Worm (Caenorhabditis elegans) whole organism, midembryonic: ENCODE data around the gene stim-1.
A peak's percentile ranks its signal among the peaks of the same experiment; 100 is the strongest.

Experiments used
- T22C8.4 ChIP-seq: fragments of 200-800 bp; sonication (Bioruptor generic); IDR thresholded peaks from 2 replicates; pipeline ENCODE4 v1.3.6; 2022; ENCODE audit warnings: missing genetic modification characterization, missing compliant biosample characterization
- cog-1 ChIP-seq: sonication (generic microtip); optimal IDR thresholded peaks from 2 replicates; lab custom pipeline; 2016; ENCODE audit warnings: missing genetic modification characterization, missing compliant biosample characterization
- flt-1 ChIP-seq: fragments of 200-800 bp; sonication (Bioruptor generic); IDR thresholded peaks from 2 replicates; pipeline ENCODE4 v1.3.6; 2022; ENCODE audit warnings: missing genetic modification characterization, missing compliant biosample characterization
- klf-2 ChIP-seq: fragments of 200-800 bp; sonication (Bioruptor generic); conservative IDR thresholded peaks from 2 replicates; pipeline ENCODE4 v1.3.6; 2022; ENCODE audit warnings: missing genetic modification reagents, missing genetic modification characterization, missing compliant biosample characterization
- med-1 ChIP-seq: sonication (generic microtip); optimal IDR thresholded peaks from 2 replicates; lab custom pipeline; 2017; ENCODE audit warnings: missing genetic modification characterization, mild to moderate bottlenecking, missing compliant biosample characterization, antibody characterized with exemption, missing genetic modification reagents; ENCODE audit not compliant: insufficient read depth
- ref-1 ChIP-seq: fragments of 200-800 bp; sonication (Bioruptor generic); conservative IDR thresholded peaks from 2 replicates; pipeline ENCODE4 v1.3.6; 2022; ENCODE audit warnings: missing genetic modification reagents, missing genetic modification characterization, missing compliant biosample characterization
- tab-1 ChIP-seq: fragments of 200-800 bp; sonication (Bioruptor generic); IDR thresholded peaks from 2 replicates; pipeline ENCODE4 v1.3.6; 2022; ENCODE audit warnings: missing genetic modification characterization, missing compliant biosample characterization
- ztf-23 ChIP-seq: fragments of 200-800 bp; sonication (Bioruptor generic); IDR thresholded peaks from 2 replicates; pipeline ENCODE4 v1.3.6; 2022; ENCODE audit warnings: missing genetic modification reagents, missing genetic modification characterization, missing compliant biosample characterization
- ztf-29 ChIP-seq: fragments of 200-800 bp; sonication (Bioruptor generic); IDR thresholded peaks from 2 replicates; pipeline ENCODE4 v1.3.6; 2022; ENCODE audit warnings: missing genetic modification reagents, missing genetic modification characterization, missing compliant biosample characterization

Gene stim-1

ce11 chrIII:429038-429437 lies 10.5 kb upstream of the stim-1 start, which contains the start of gene cec-8:
Gene cec-8, plus strand, starts transcription at chrIII:429338.
- TF ChIP-seq flt-1 (GFP tag; lab: Robert Waterston, UW) (no peak), ztf-29 (GFP tag; lab: Robert Waterston, UW) (no peak), med-1 (GFP tag; lab: Kevin White, UChicago) (no peak), klf-2 (GFP tag; lab: Robert Waterston, UW) (no peak), ztf-23 (GFP tag; lab: Robert Waterston, UW) (no peak), T22C8.4 (GFP tag; lab: Robert Waterston, UW) (no peak), tab-1 (GFP tag; lab: Robert Waterston, UW) (no peak), ref-1 (GFP tag; lab: Robert Waterston, UW) (no peak), cog-1 (tag; lab: Kevin White, UChicago) (no peak)

ce11 chrIII:423875-424274 lies 5.3 kb upstream of the stim-1 start:
- TF ChIP-seq ztf-23 (GFP tag; lab: Robert Waterston, UW) (no peak), flt-1 (GFP tag; lab: Robert Waterston, UW) (no peak), med-1 (GFP tag; lab: Kevin White, UChicago) (no peak), T22C8.4 (GFP tag; lab: Robert Waterston, UW) (no peak), klf-2 (GFP tag; lab: Robert Waterston, UW) (no peak), ref-1 (GFP tag; lab: Robert Waterston, UW) (no peak), tab-1 (GFP tag; lab: Robert Waterston, UW) (no peak), cog-1 (tag; lab: Kevin White, UChicago) (no peak), ztf-29 (GFP tag; lab: Robert Waterston, UW) (no peak)

ce11 chrIII:422553-422952 lies 4.0 kb upstream of the stim-1 start:
- TF ChIP-seq ztf-29 (GFP tag; lab: Robert Waterston, UW) = no peak
- no peak for TF ChIP-seq cog-1 (tag; lab: Kevin White, UChicago)

ce11 chrIII:415331-415775 lies 3.2 kb downstream of the stim-1 start:
- TF ChIP-seq ref-1 (GFP tag; lab: Robert Waterston, UW) (peak; percentile 77), ztf-23 (GFP tag; lab: Robert Waterston, UW) (peak; percentile 90), ztf-29 (GFP tag; lab: Robert Waterston, UW) (peak; percentile 55; the same call in 1 of the 2 replicates), klf-2 (GFP tag; lab: Robert Waterston, UW) (peak; percentile 93), flt-1 (GFP tag; lab: Robert Waterston, UW) (peak; percentile 9; the same call in 1 of the 2 replicates), T22C8.4 (GFP tag; lab: Robert Waterston, UW) (peak; percentile 54), tab-1 (GFP tag; lab: Robert Waterston, UW) (peak; percentile 73; the same call in 1 of the 2 replicates)

ce11 chrIII:402168-402813 lies 16.3 kb downstream of the stim-1 start, which contains the start of the genes Y55B1BL.1 and Y55B1BL.2:
Gene Y55B1BL.1, plus strand, starts transcription at chrIII:402384.
Gene Y55B1BL.2, plus strand, starts transcription at chrIII:402763.
- TF ChIP-seq med-1 (GFP tag; lab: Kevin White, UChicago) (no peak), ztf-29 (GFP tag; lab: Robert Waterston, UW) (no peak)

ce11 chrIII:400898-401297 lies 17.7 kb downstream of the stim-1 start:
- TF ChIP-seq klf-2 (GFP tag; lab: Robert Waterston, UW) (no peak), flt-1 (GFP tag; lab: Robert Waterston, UW) (no peak), ztf-23 (GFP tag; lab: Robert Waterston, UW) (no peak), ref-1 (GFP tag; lab: Robert Waterston, UW) (no peak), ztf-29 (GFP tag; lab: Robert Waterston, UW) (no peak), cog-1 (tag; lab: Kevin White, UChicago) (no peak), med-1 (GFP tag; lab: Kevin White, UChicago) (no peak), T22C8.4 (GFP tag; lab: Robert Waterston, UW) (no peak), tab-1 (GFP tag; lab: Robert Waterston, UW) (no peak)

ce11 chrIII:385068-385467 lies 33.5 kb downstream of the stim-1 start:
- TF ChIP-seq ztf-29 (GFP tag; lab: Robert Waterston, UW) (no peak), T22C8.4 (GFP tag; lab: Robert Waterston, UW) (no peak), tab-1 (GFP tag; lab: Robert Waterston, UW) (no peak), med-1 (GFP tag; lab: Kevin White, UChicago) (no peak), cog-1 (tag; lab: Kevin White, UChicago) (no peak), flt-1 (GFP tag; lab: Robert Waterston, UW) (no peak)

ce11 chrIII:382470-382869 lies 36.1 kb downstream of the stim-1 start, which contains the start of gene K10F12.7:
Gene K10F12.7, minus strand, starts transcription at chrIII:382570.
- TF ChIP-seq tab-1 (GFP tag; lab: Robert Waterston, UW) = no peak
- TF ChIP-seq klf-2 (GFP tag; lab: Robert Waterston, UW) = no peak
- TF ChIP-seq med-1 (GFP tag; lab: Kevin White, UChicago) = no peak
- no peak for TF ChIP-seq flt-1 (GFP tag; lab: Robert Waterston, UW)
- TF ChIP-seq ztf-29 (GFP tag; lab: Robert Waterston, UW) = no peak
- TF ChIP-seq ref-1 (GFP tag; lab: Robert Waterston, UW) = no peak
- no peak for TF ChIP-seq ztf-23 (GFP tag; lab: Robert Waterston, UW)
- no peak for TF ChIP-seq cog-1 (tag; lab: Kevin White, UChicago)

- TF ChIP-seq cog-1 (tag; lab: Kevin White, UChicago) = no peak
- no peak for TF ChIP-seq flt-1 (GFP tag; lab: Robert Waterston, UW)
- no peak for TF ChIP-seq ztf-23 (GFP tag; lab: Robert Waterston, UW)
- TF ChIP-seq T22C8.4 (GFP tag; lab: Robert Waterston, UW) = no peak
- TF ChIP-seq med-1 (GFP tag; lab: Kevin White, UChicago) = no peak
- TF ChIP-seq tab-1 (GFP tag; lab: Robert Waterston, UW) = no peak
- TF ChIP-seq ztf-29 (GFP tag; lab: Robert Waterston, UW) = no peak
- no peak for TF ChIP-seq klf-2 (GFP tag; lab: Robert Waterston, UW)
- no peak for TF ChIP-seq ref-1 (GFP tag; lab: Robert Waterston, UW)
Observed at ce11 chrIII:381198-381597, 37.4 kb downstream of the stim-1 start, which contains the start of gene gsto-3. Gene gsto-3, minus strand, starts transcription at chrIII:381298.
